Worm (Caenorhabditis elegans) whole organism, late embryonic: ENCODE measurements around the gene Y37A1B.7.

Source experiments
- C38D4.7 ChIP-seq: fragments of 200-800 bp; sonication (Bioruptor generic); optimal IDR thresholded peaks from 2 replicates; lab custom pipeline; 2018; ENCODE audit warnings: mild to moderate bottlenecking, missing genetic modification characterization, moderate library complexity, missing compliant biosample characterization
- ama-1 ChIP-seq: fragments of 150-350 bp; optimal IDR thresholded peaks from 2 replicates; lab custom pipeline; 2014
- che-1 ChIP-seq: sonication (generic microtip); optimal IDR thresholded peaks from 2 replicates; lab custom pipeline; 2016; ENCODE audit warnings: mild to moderate bottlenecking, missing genetic modification characterization, missing compliant biosample characterization
- elt-2 ChIP-seq: sonication (generic microtip); optimal IDR thresholded peaks from 2 replicates; lab custom pipeline; 2016; ENCODE audit warnings: missing genetic modification reagents, missing genetic modification characterization, missing compliant biosample characterization
- elt-4 ChIP-seq: sonication (generic microtip); optimal IDR thresholded peaks from 2 replicates; lab custom pipeline; 2016; ENCODE audit warnings: missing genetic modification characterization, missing compliant biosample characterization
- fkh-10 ChIP-seq: fragments of 150-350 bp; optimal IDR thresholded peaks from 2 replicates; lab custom pipeline; 2014; ENCODE audit warnings: missing biosample characterization, missing genetic modification reagents, missing genetic modification characterization
- lin-11 ChIP-seq: fragments of 200-800 bp; sonication (Bioruptor generic); optimal IDR thresholded peaks from 2 replicates; lab custom pipeline; 2018; ENCODE audit warnings: mild to moderate bottlenecking, missing genetic modification characterization, missing compliant biosample characterization
- nhr-11 ChIP-seq: fragments of 150-350 bp; optimal IDR thresholded peaks from 2 replicates; lab custom pipeline; 2014; ENCODE audit warnings: missing biosample characterization, missing genetic modification characterization
- pha-2 ChIP-seq: sonication (generic microtip); optimal IDR thresholded peaks from 2 replicates; lab custom pipeline; 2017; ENCODE audit warnings: mild to moderate bottlenecking, missing genetic modification characterization, missing compliant biosample characterization
- pha-4 ChIP-seq: fragments of 150-350 bp; optimal IDR thresholded peaks from 2 replicates; lab custom pipeline; 2018; ENCODE audit warnings: missing biosample characterization, missing genetic modification reagents, missing genetic modification characterization
- pqm-1 ChIP-seq: sonication (generic microtip); optimal IDR thresholded peaks from 2 replicates; lab custom pipeline; 2016; ENCODE audit warnings: missing genetic modification characterization, missing compliant biosample characterization
- rnt-1 ChIP-seq: sonication (generic microtip); optimal IDR thresholded peaks from 2 replicates; lab custom pipeline; 2016; ENCODE audit warnings: missing genetic modification characterization, missing compliant biosample characterization
- tbx-7 ChIP-seq: sonication (generic microtip); optimal IDR thresholded peaks from 2 replicates; lab custom pipeline; 2016; ENCODE audit warnings: missing genotype, missing genetic modification characterization, missing compliant biosample characterization

- no peak for TF ChIP-seq rnt-1 (tag; lab: Kevin White, UChicago)
- TF ChIP-seq pqm-1 (tag; lab: Kevin White, UChicago), result no peak
- no peak for TF ChIP-seq fkh-10
- TF ChIP-seq che-1 (tag; lab: Kevin White, UChicago), result no peak
- no peak for TF ChIP-seq elt-2
- no peak for TF ChIP-seq pha-4 (tag; lab: Kevin White, UChicago)
- no peak for TF ChIP-seq C38D4.7 (GFP tag; lab: Kevin White, UChicago)
- TF ChIP-seq ama-1, result no peak
- no peak for TF ChIP-seq elt-4
- no peak for TF ChIP-seq pha-2 (tag; lab: Kevin White, UChicago)
- TF ChIP-seq tbx-7, result no peak
- no peak for TF ChIP-seq lin-11 (tag; lab: Kevin White, UChicago)
- TF ChIP-seq nhr-11 (tag; lab: Kevin White, UChicago), result no peak
These were observed 26.2 kb upstream of the Y37A1B.7 start, which contains the start of gene lst-4 for ce11 chrIV:14069760-14070159.
